Worm (Caenorhabditis elegans) whole organism, L4 larva: ENCODE results near the gene srsx-7.

Experiments
- F49E8.2 ChIP-seq: sonication (generic microtip); optimal IDR thresholded peaks from 2 replicates; lab custom pipeline; 2016; ENCODE audit warnings: missing compliant biosample characterization, mild to moderate bottlenecking, missing genetic modification characterization, borderline replicate concordance
- T26A8.4 ChIP-seq: fragments of 200-800 bp; sonication (Bioruptor generic); IDR thresholded peaks from 2 replicates; pipeline ENCODE4 v1.3.6; 2022; ENCODE audit warnings: missing genetic modification characterization, missing compliant biosample characterization
- Y75B8A.6 ChIP-seq: fragments of 200-800 bp; sonication (Bioruptor generic); IDR thresholded peaks from 2 replicates; pipeline ENCODE4 v1.3.6; 2022; ENCODE audit warnings: missing genetic modification reagents, missing genetic modification characterization, missing compliant biosample characterization
- aha-1 ChIP-seq: fragments of 150-350 bp; peaks from one replicate; lab custom pipeline; 2014; ENCODE audit warnings: missing biosample characterization, missing genetic modification characterization
- arid-1 ChIP-seq: fragments of 200-800 bp; sonication (Bioruptor generic); conservative IDR thresholded peaks from 2 replicates; pipeline ENCODE4 v1.3.6; 2022; ENCODE audit warnings: missing genetic modification reagents, missing genetic modification characterization, missing compliant biosample characterization
- attf-4 ChIP-seq: sonication (generic microtip); optimal IDR thresholded peaks from 3 replicates; lab custom pipeline; 2017; ENCODE audit warnings: missing biosample characterization, missing genetic modification characterization
- ceh-20 ChIP-seq: fragments of 200-800 bp; sonication (Bioruptor generic); IDR thresholded peaks from 2 replicates; pipeline ENCODE4 v1.3.6; 2022; ENCODE audit warnings: missing genetic modification reagents, missing genetic modification characterization, missing compliant biosample characterization
- ceh-44 ChIP-seq: fragments of 200-800 bp; sonication (Bioruptor generic); IDR thresholded peaks from 2 replicates; pipeline ENCODE4 v1.3.6; 2022; ENCODE audit warnings: missing genetic modification reagents, missing genetic modification characterization, missing compliant biosample characterization
- ceh-82 ChIP-seq: sonication (generic microtip); optimal IDR thresholded peaks from 2 replicates; lab custom pipeline; 2017; ENCODE audit warnings: missing biosample characterization, missing genetic modification characterization
- cey-2 ChIP-seq: sonication (generic microtip); optimal IDR thresholded peaks from 3 replicates; lab custom pipeline; 2017; ENCODE audit warnings: missing genetic modification characterization, mild to moderate bottlenecking, missing compliant biosample characterization, antibody characterized with exemption, borderline replicate concordance; ENCODE audit not compliant: insufficient read depth
- daf-16 ChIP-seq, 3 experiments: sonication (generic microtip); optimal IDR thresholded peaks; 2 replicates each; lab custom pipeline; 2016 to 2017; ENCODE audit warnings: missing genetic modification characterization in 3 of 3, missing genetic modification reagents in 3 of 3, mild to moderate bottlenecking in 2 of 3, missing compliant biosample characterization in 2 of 3, missing biosample characterization in 1 of 3, moderate library complexity in 1 of 3
- daf-19 ChIP-seq: fragments of 200-800 bp; sonication (Bioruptor generic); conservative IDR thresholded peaks from 2 replicates; pipeline ENCODE4 v1.3.6; 2022; ENCODE audit warnings: missing genetic modification characterization, missing compliant biosample characterization
- dmd-9 ChIP-seq: fragments of 200-800 bp; sonication (Bioruptor generic); IDR thresholded peaks from 2 replicates; pipeline ENCODE4 v1.3.6; 2022; ENCODE audit warnings: missing genetic modification reagents, missing genetic modification characterization, missing compliant biosample characterization
- duxl-1 ChIP-seq: sonication (generic microtip); optimal IDR thresholded peaks from 2 replicates; lab custom pipeline; 2016; ENCODE audit warnings: mild to moderate bottlenecking, missing genetic modification characterization, moderate library complexity, missing compliant biosample characterization; ENCODE audit not compliant: poor library complexity
- egl-27 ChIP-seq: sonication (generic microtip); optimal IDR thresholded peaks from 3 replicates; lab custom pipeline; 2017; ENCODE audit warnings: missing biosample characterization, missing genetic modification reagents, missing genetic modification characterization
- egl-43 ChIP-seq: fragments of 200-800 bp; sonication (Bioruptor generic); IDR thresholded peaks from 2 replicates; pipeline ENCODE4 v1.3.6; 2022; ENCODE audit warnings: missing genetic modification reagents, missing genetic modification characterization, missing compliant biosample characterization
- fkh-10 ChIP-seq: fragments of 150-350 bp; optimal IDR thresholded peaks from 2 replicates; lab custom pipeline; 2014; ENCODE audit warnings: missing biosample characterization, missing genetic modification reagents, missing genetic modification characterization
- hif-1 ChIP-seq, 2 experiments: sonication (generic microtip); optimal IDR thresholded peaks; 2 replicates each; lab custom pipeline; 2016 to 2017; ENCODE audit warnings: missing compliant biosample characterization in 2 of 2, missing genetic modification characterization in 2 of 2, missing genetic modification reagents in 2 of 2, missing genotype in 2 of 2, mild to moderate bottlenecking in 1 of 2
- hlh-11 ChIP-seq: fragments of 200-800 bp; sonication (Bioruptor generic); optimal IDR thresholded peaks from 2 replicates; lab custom pipeline; 2018; ENCODE audit warnings: mild to moderate bottlenecking, missing genetic modification characterization, missing compliant biosample characterization
- hmg-1.1 ChIP-seq: fragments of 200-800 bp; sonication (Bioruptor generic); IDR thresholded peaks from 2 replicates; pipeline ENCODE4 v1.3.6; 2022; ENCODE audit warnings: missing genetic modification reagents, missing genetic modification characterization, missing compliant biosample characterization
- jun-1 ChIP-seq: fragments of 150-350 bp; optimal IDR thresholded peaks from 2 replicates; lab custom pipeline; 2014; ENCODE audit warnings: missing biosample characterization, missing genetic modification reagents, missing genetic modification characterization
- lin-13 ChIP-seq: fragments of 150-350 bp; optimal IDR thresholded peaks from 2 replicates; lab custom pipeline; 2014; ENCODE audit warnings: missing biosample characterization, missing genetic modification reagents, missing genetic modification characterization
- lin-15B ChIP-seq: fragments of 150-350 bp; sonication (generic microtip); optimal IDR thresholded peaks from 3 replicates; lab custom pipeline; 2014; ENCODE audit warnings: missing biosample characterization, missing genetic modification characterization
- lir-3 ChIP-seq: sonication (generic microtip); optimal IDR thresholded peaks from 2 replicates; lab custom pipeline; 2016; ENCODE audit warnings: mild to moderate bottlenecking, missing genetic modification characterization, missing compliant biosample characterization
- mdl-1 ChIP-seq, 2 experiments: fragments of 150-350 bp in 1 of 2; sonication (generic microtip) in 1 of 2; optimal IDR thresholded peaks; 2 replicates each; lab custom pipeline; 2014 to 2017; ENCODE audit warnings: missing biosample characterization in 2 of 2, missing genetic modification characterization in 2 of 2
- mep-1 ChIP-seq: fragments of 150-350 bp; sonication (generic microtip); optimal IDR thresholded peaks from 3 replicates; lab custom pipeline; 2014; ENCODE audit warnings: missing biosample characterization, missing genetic modification characterization
- mes-2 ChIP-seq: sonication (generic microtip); optimal IDR thresholded peaks from 2 replicates; lab custom pipeline; 2016; ENCODE audit warnings: missing genotype, mild to moderate bottlenecking, missing genetic modification characterization, missing compliant biosample characterization; ENCODE audit not compliant: poor library complexity, severe bottlenecking
- mxl-2 ChIP-seq: fragments of 200-800 bp; sonication (Bioruptor generic); conservative IDR thresholded peaks from 2 replicates; pipeline ENCODE4 v1.3.6; 2022; ENCODE audit warnings: missing genetic modification reagents, missing genetic modification characterization, missing compliant biosample characterization
- nhr-10 ChIP-seq: fragments of 150-350 bp; optimal IDR thresholded peaks from 2 replicates; lab custom pipeline; 2014; ENCODE audit warnings: missing biosample characterization, missing genetic modification characterization
- pha-4 ChIP-seq, 2 experiments: fragments of 150-350 bp in 1 of 2; fragments of 200-800 bp in 1 of 2; sonication (Bioruptor generic) in 1 of 2; IDR thresholded peaks in 1 of 2; optimal IDR thresholded peaks in 1 of 2; 2 replicates each; pipeline versions ENCODE4 v1.3.6 to Lab custom; 2014 to 2022; ENCODE audit warnings: missing genetic modification characterization in 2 of 2, missing genetic modification reagents in 2 of 2, missing biosample characterization in 1 of 2, missing compliant biosample characterization in 1 of 2
- php-3 ChIP-seq: fragments of 200-800 bp; sonication (Bioruptor generic); IDR thresholded peaks from 2 replicates; pipeline ENCODE4 v1.3.6; 2022; ENCODE audit warnings: missing genetic modification reagents, missing genetic modification characterization, missing compliant biosample characterization
- saeg-2 ChIP-seq: fragments of 200-800 bp; sonication (Bioruptor generic); IDR thresholded peaks from 2 replicates; pipeline ENCODE4 v1.3.6; 2022; ENCODE audit warnings: missing genetic modification reagents, missing genetic modification characterization, missing compliant biosample characterization
- snpc-1.2 ChIP-seq: fragments of 200-800 bp; sonication (Bioruptor generic); IDR thresholded peaks from 2 replicates; pipeline ENCODE4 v1.3.6; 2022; ENCODE audit warnings: missing genetic modification reagents, missing genetic modification characterization, missing compliant biosample characterization
- spr-3 ChIP-seq: fragments of 200-800 bp; sonication (Bioruptor generic); optimal IDR thresholded peaks from 2 replicates; lab custom pipeline; 2018; ENCODE audit warnings: mild to moderate bottlenecking, missing genetic modification characterization, missing compliant biosample characterization
- tag-97 ChIP-seq: fragments of 200-800 bp; sonication (Bioruptor generic); IDR thresholded peaks from 2 replicates; pipeline ENCODE4 v1.3.6; 2022; ENCODE audit warnings: missing genetic modification characterization, missing compliant biosample characterization
- tra-1 ChIP-seq: fragments of 200-800 bp; sonication (Bioruptor generic); IDR thresholded peaks from 2 replicates; pipeline ENCODE4 v1.3.6; 2022; ENCODE audit warnings: missing genetic modification reagents, missing genetic modification characterization, missing compliant biosample characterization
- unc-130 ChIP-seq: sonication (generic microtip); optimal IDR thresholded peaks from 2 replicates; lab custom pipeline; 2016; ENCODE audit warnings: missing genetic modification reagents, missing genetic modification characterization, missing compliant biosample characterization
- unc-62 ChIP-seq, 3 experiments: fragments of 150-350 bp in 1 of 3; sonication (generic microtip); optimal IDR thresholded peaks in 2 of 3; peaks in 1 of 3; 1 replicate in 1 of 3; 2 replicates in 2 of 3; lab custom pipeline; 2014 to 2017; ENCODE audit warnings: missing biosample characterization in 3 of 3, missing genetic modification characterization in 3 of 3, missing genetic modification reagents in 3 of 3, missing genotype in 1 of 3
- vab-7 ChIP-seq: fragments of 200-800 bp; sonication (Bioruptor generic); IDR thresholded peaks from 2 replicates; pipeline ENCODE4 v1.3.6; 2022; ENCODE audit warnings: missing genetic modification reagents, missing genetic modification characterization, missing compliant biosample characterization
- zag-1 ChIP-seq: fragments of 150-350 bp; optimal IDR thresholded peaks from 2 replicates; lab custom pipeline; 2014; ENCODE audit warnings: missing biosample characterization, missing genetic modification characterization

The srsx-7 gene

ce11 chrV:7958740-7959320 lies 33.2 kb downstream of the srsx-7 start, which contains the start of the genes clec-217 and F26D11.2:
Gene clec-217 (minus strand): TSS chrV:7958840.
Gene F26D11.2 (plus strand): TSS chrV:7959270.
- TF ChIP-seq hlh-11: no peak
- no peak for TF ChIP-seq pha-4 (GFP tag; IDR thresholded peaks at IDR 0.05; lab: Robert Waterston, UW)
- TF ChIP-seq pha-4 (tag; optimal IDR thresholded peaks at IDR 0.05; lab: Kevin White, UChicago): no peak
- no peak for TF ChIP-seq ceh-20 (GFP tag; lab: Robert Waterston, UW)
- TF ChIP-seq F49E8.2 (tag; lab: Kevin White, UChicago): no peak
- no peak for TF ChIP-seq hif-1 (tag; optimal IDR thresholded peaks at IDR 0.05; lab: Kevin White, UChicago)
- TF ChIP-seq lir-3 (tag; lab: Kevin White, UChicago): no peak
- TF ChIP-seq duxl-1 (tag; lab: Kevin White, UChicago): no peak
- TF ChIP-seq Y75B8A.6 (GFP tag; lab: Robert Waterston, UW): no peak
- TF ChIP-seq tag-97 (GFP tag; lab: Robert Waterston, UW): no peak
- TF ChIP-seq nhr-10: no peak
- no peak for TF ChIP-seq vab-7 (GFP tag; lab: Robert Waterston, UW)
- no peak for TF ChIP-seq lin-15B (tag; lab: Kevin White, UChicago)
- TF ChIP-seq arid-1 (GFP tag; lab: Robert Waterston, UW): no peak
- TF ChIP-seq snpc-1.2: no peak
- no peak for TF ChIP-seq fkh-10 (GFP tag; lab: Kevin White, UChicago)
- no peak for TF ChIP-seq mxl-2 (GFP tag; lab: Robert Waterston, UW)
- TF ChIP-seq, all 104 proteins: peak for 0

DNA sequence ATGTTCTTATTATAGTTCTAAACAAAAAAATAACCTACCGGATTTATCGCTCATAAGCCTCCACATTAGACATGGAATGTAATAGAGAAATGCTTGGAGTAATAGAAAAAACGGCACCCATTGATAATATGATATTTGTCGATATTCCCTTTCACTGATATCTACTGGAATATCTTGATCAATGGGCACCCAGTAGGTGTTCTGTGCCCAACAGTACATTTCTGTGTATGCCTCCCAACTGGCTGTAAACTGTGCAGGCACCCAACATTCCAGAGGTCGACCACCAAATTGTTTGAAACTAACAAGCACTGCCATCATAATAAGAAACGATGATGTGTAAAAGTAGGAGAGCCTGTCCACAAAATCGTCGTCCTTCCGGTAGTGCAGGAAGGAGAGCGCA lies 38.8 kb downstream of the srsx-7 start:
- TF ChIP-seq unc-62 (GFP tag; optimal IDR thresholded peaks at IDR 0.05 in 1 of 2; lab: Kevin White, UChicago): peak in 1 of 2 experiments; percentile 96
- no peak for TF ChIP-seq unc-62 (tag; optimal IDR thresholded peaks at IDR 0.05; lab: Kevin White, UChicago)
- TF ChIP-seq lir-3 (tag; lab: Kevin White, UChicago): no peak

ce11 chrV:7969107-7969506 lies 43.5 kb downstream of the srsx-7 start, which contains the start of gene che-7:
Gene che-7 (minus strand): TSS chrV:7969207.
- TF ChIP-seq egl-43 (GFP tag; lab: Robert Waterston, UW): no peak
- no peak for TF ChIP-seq mes-2 (tag; lab: Kevin White, UChicago)
- no peak for TF ChIP-seq mdl-1 (tag; optimal IDR thresholded peaks at IDR 0.05; lab: Kevin White, UChicago)
- TF ChIP-seq lin-13 (GFP tag; lab: Kevin White, UChicago): no peak
- TF ChIP-seq hlh-11: no peak
- TF ChIP-seq aha-1 (tag; lab: Kevin White, UChicago): no peak
- TF ChIP-seq tra-1 (GFP tag; lab: Robert Waterston, UW): no peak
- TF ChIP-seq attf-4: no peak
- no peak for TF ChIP-seq ceh-82
- no peak for TF ChIP-seq mep-1 (tag; lab: Kevin White, UChicago)

DNA sequence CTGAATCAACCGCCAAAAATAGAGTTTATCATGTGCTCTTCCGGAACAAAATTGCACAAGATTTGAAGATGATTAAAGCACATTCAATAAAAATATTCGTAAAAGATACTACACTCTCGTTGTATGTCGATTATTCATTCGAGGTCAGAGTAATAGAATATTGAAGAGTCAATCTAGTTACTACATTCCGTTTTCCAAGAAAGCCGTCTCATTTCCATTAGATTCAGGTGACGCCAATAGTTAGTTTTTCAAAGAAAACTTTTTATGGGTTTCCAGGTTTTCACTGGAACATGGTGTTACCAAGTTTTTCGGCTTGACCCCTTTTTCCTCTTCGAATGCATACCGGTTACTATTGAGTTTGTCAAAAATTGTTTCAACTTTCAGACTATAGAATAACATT lies 44.9 kb downstream of the srsx-7 start:
- TF ChIP-seq ceh-82 (no peak), T26A8.4 (GFP tag; lab: Robert Waterston, UW) (no peak), unc-130 (GFP tag; lab: Kevin White, UChicago) (no peak), cey-2 (tag; lab: Kevin White, UChicago) (no peak), egl-27 (tag; lab: Kevin White, UChicago) (no peak), daf-16 (GFP tag; optimal IDR thresholded peaks at IDR 0.05; lab: Kevin White, UChicago) (no peak), daf-16 (tag; optimal IDR thresholded peaks at IDR 0.05; lab: Kevin White, UChicago) (no peak), lir-3 (tag; lab: Kevin White, UChicago) (no peak), dmd-9 (GFP tag; lab: Robert Waterston, UW) (no peak), daf-19 (GFP tag; lab: Robert Waterston, UW) (no peak), ceh-44 (no peak), arid-1 (GFP tag; lab: Robert Waterston, UW) (no peak), zag-1 (tag; lab: Kevin White, UChicago) (no peak), php-3 (GFP tag; lab: Robert Waterston, UW) (no peak), spr-3 (GFP tag; lab: Kevin White, UChicago) (no peak), jun-1 (tag; lab: Kevin White, UChicago) (no peak), hmg-1.1 (GFP tag; lab: Robert Waterston, UW) (no peak), saeg-2 (GFP tag; lab: Robert Waterston, UW) (no peak)
- TF ChIP-seq, all 104 proteins: peak for 0
